Worm (Caenorhabditis elegans) whole organism, late embryonic: ENCODE data around the gene znf-593.

Source experiments
- C08G9.2 ChIP-seq: sonication (generic microtip); optimal IDR thresholded peaks from 2 replicates; lab custom pipeline; 2016; ENCODE audit warnings: mild to moderate bottlenecking, missing genetic modification characterization, moderate library complexity, missing compliant biosample characterization
- C38D4.7 ChIP-seq: fragments of 200-800 bp; sonication (Bioruptor generic); optimal IDR thresholded peaks from 2 replicates; lab custom pipeline; 2018; ENCODE audit warnings: mild to moderate bottlenecking, missing genetic modification characterization, moderate library complexity, missing compliant biosample characterization
- K02D7.2 ChIP-seq: sonication (generic microtip); optimal IDR thresholded peaks from 2 replicates; lab custom pipeline; 2017; ENCODE audit warnings: mild to moderate bottlenecking, missing genetic modification characterization, missing compliant biosample characterization
- T23F11.4 ChIP-seq: fragments of 200-800 bp; sonication (Bioruptor generic); optimal IDR thresholded peaks from 2 replicates; lab custom pipeline; 2018; ENCODE audit warnings: mild to moderate bottlenecking, missing genetic modification characterization, missing compliant biosample characterization
- Y22D7AL.16 ChIP-seq: sonication (generic microtip); optimal IDR thresholded peaks from 2 replicates; lab custom pipeline; 2016; ENCODE audit warnings: missing genetic modification characterization, missing compliant biosample characterization
- ama-1 ChIP-seq: fragments of 150-350 bp; optimal IDR thresholded peaks from 2 replicates; lab custom pipeline; 2014
- ceh-18 ChIP-seq: sonication (generic microtip); optimal IDR thresholded peaks from 2 replicates; lab custom pipeline; 2016; ENCODE audit warnings: missing genetic modification characterization, missing compliant biosample characterization
- ceh-19 ChIP-seq: fragments of 200-800 bp; sonication (Bioruptor generic); optimal IDR thresholded peaks from 2 replicates; lab custom pipeline; 2018; ENCODE audit warnings: mild to moderate bottlenecking, missing genetic modification characterization, missing compliant biosample characterization
- ceh-30 ChIP-seq: fragments of 150-350 bp; optimal IDR thresholded peaks from 2 replicates; lab custom pipeline; 2014; ENCODE audit warnings: missing biosample characterization, missing genetic modification characterization
- ceh-34 ChIP-seq: sonication (generic microtip); optimal IDR thresholded peaks from 2 replicates; lab custom pipeline; 2016; ENCODE audit warnings: mild to moderate bottlenecking, missing genetic modification characterization, missing compliant biosample characterization
- ceh-9 ChIP-seq: sonication (generic microtip); optimal IDR thresholded peaks from 2 replicates; lab custom pipeline; 2016; ENCODE audit warnings: mild to moderate bottlenecking, missing genetic modification characterization, inconsistent platforms, missing compliant biosample characterization
- dmd-4 ChIP-seq: sonication (generic microtip); optimal IDR thresholded peaks from 2 replicates; lab custom pipeline; 2016; ENCODE audit warnings: borderline replicate concordance, missing genetic modification characterization, missing compliant biosample characterization
- elt-2 ChIP-seq: sonication (generic microtip); optimal IDR thresholded peaks from 2 replicates; lab custom pipeline; 2016; ENCODE audit warnings: missing genetic modification reagents, missing genetic modification characterization, missing compliant biosample characterization
- ets-4 ChIP-seq: sonication (generic microtip); optimal IDR thresholded peaks from 2 replicates; lab custom pipeline; 2016; ENCODE audit warnings: missing genetic modification characterization, missing compliant biosample characterization
- eyg-1 ChIP-seq: sonication (generic microtip); optimal IDR thresholded peaks from 2 replicates; lab custom pipeline; 2016; ENCODE audit warnings: missing genotype, missing genetic modification characterization, missing compliant biosample characterization
- hlh-13 ChIP-seq: fragments of 200-800 bp; sonication (Bioruptor generic); optimal IDR thresholded peaks from 2 replicates; lab custom pipeline; 2018; ENCODE audit warnings: mild to moderate bottlenecking, missing genetic modification characterization, missing compliant biosample characterization
- hlh-15 ChIP-seq: sonication (generic microtip); optimal IDR thresholded peaks from 2 replicates; lab custom pipeline; 2016; ENCODE audit warnings: missing genetic modification characterization, missing compliant biosample characterization
- hlh-6 ChIP-seq: sonication (generic microtip); optimal IDR thresholded peaks from 2 replicates; lab custom pipeline; 2016; ENCODE audit warnings: missing genotype, missing genetic modification characterization, missing compliant biosample characterization
- hlh-8 ChIP-seq: sonication (generic microtip); optimal IDR thresholded peaks from 2 replicates; lab custom pipeline; 2016; ENCODE audit warnings: missing genotype, missing genetic modification characterization, missing compliant biosample characterization
- madf-2 ChIP-seq: sonication (generic microtip); optimal IDR thresholded peaks from 2 replicates; lab custom pipeline; 2017; ENCODE audit warnings: missing genetic modification characterization, missing compliant biosample characterization
- nfya-1 ChIP-seq: sonication (generic microtip); optimal IDR thresholded peaks from 2 replicates; lab custom pipeline; 2017; ENCODE audit warnings: missing genetic modification characterization, mild to moderate bottlenecking, missing compliant biosample characterization, antibody characterized with exemption, moderate library complexity
- nhr-11 ChIP-seq: fragments of 150-350 bp; optimal IDR thresholded peaks from 2 replicates; lab custom pipeline; 2014; ENCODE audit warnings: missing biosample characterization, missing genetic modification characterization
- nhr-232 ChIP-seq: sonication (generic microtip); optimal IDR thresholded peaks from 2 replicates; lab custom pipeline; 2016; ENCODE audit warnings: missing genetic modification characterization, missing compliant biosample characterization
- npax-4 ChIP-seq: sonication (generic microtip); optimal IDR thresholded peaks from 2 replicates; lab custom pipeline; 2016; ENCODE audit warnings: missing genetic modification characterization, missing compliant biosample characterization
- pat-9 ChIP-seq: fragments of 200-800 bp; sonication (Bioruptor generic); optimal IDR thresholded peaks from 2 replicates; lab custom pipeline; 2018; ENCODE audit warnings: mild to moderate bottlenecking, missing genetic modification characterization, moderate library complexity, missing compliant biosample characterization
- pax-1 ChIP-seq: fragments of 150-350 bp; optimal IDR thresholded peaks from 2 replicates; lab custom pipeline; 2014; ENCODE audit warnings: missing biosample characterization, missing genetic modification characterization
- pha-2 ChIP-seq: sonication (generic microtip); optimal IDR thresholded peaks from 2 replicates; lab custom pipeline; 2017; ENCODE audit warnings: mild to moderate bottlenecking, missing genetic modification characterization, missing compliant biosample characterization
- pros-1 ChIP-seq: fragments of 150-350 bp; optimal IDR thresholded peaks from 2 replicates; lab custom pipeline; 2014; ENCODE audit warnings: missing biosample characterization, missing genetic modification reagents, missing genetic modification characterization
- ref-2 ChIP-seq: sonication (generic microtip); optimal IDR thresholded peaks from 2 replicates; lab custom pipeline; 2016; ENCODE audit warnings: missing genetic modification characterization, missing compliant biosample characterization
- rnt-1 ChIP-seq: sonication (generic microtip); optimal IDR thresholded peaks from 2 replicates; lab custom pipeline; 2016; ENCODE audit warnings: missing genetic modification characterization, missing compliant biosample characterization
- syd-9 ChIP-seq: sonication (generic microtip); optimal IDR thresholded peaks from 2 replicates; lab custom pipeline; 2016; ENCODE audit warnings: mild to moderate bottlenecking, missing genetic modification characterization, moderate library complexity, missing compliant biosample characterization
- tbx-7 ChIP-seq: sonication (generic microtip); optimal IDR thresholded peaks from 2 replicates; lab custom pipeline; 2016; ENCODE audit warnings: missing genotype, missing genetic modification characterization, missing compliant biosample characterization
- unc-3 ChIP-seq, 2 experiments: fragments of 200-800 bp in 1 of 2; sonication (Bioruptor generic) in 1 of 2; sonication (generic microtip) in 1 of 2; conservative IDR thresholded peaks in 1 of 2; optimal IDR thresholded peaks in 1 of 2; 2 replicates each; pipeline versions ENCODE4 v1.3.6 to Lab custom; 2016 to 2022; ENCODE audit warnings: missing compliant biosample characterization in 2 of 2, missing genetic modification characterization in 2 of 2, missing genetic modification reagents in 1 of 2
- unc-55 ChIP-seq: sonication (generic microtip); optimal IDR thresholded peaks from 2 replicates; lab custom pipeline; 2017; ENCODE audit warnings: missing biosample characterization, missing genetic modification reagents, missing genetic modification characterization
- zip-5 ChIP-seq: sonication (generic microtip); optimal IDR thresholded peaks from 2 replicates; lab custom pipeline; 2016; ENCODE audit warnings: missing genetic modification characterization, missing compliant biosample characterization

znf-593 gene

DNA sequence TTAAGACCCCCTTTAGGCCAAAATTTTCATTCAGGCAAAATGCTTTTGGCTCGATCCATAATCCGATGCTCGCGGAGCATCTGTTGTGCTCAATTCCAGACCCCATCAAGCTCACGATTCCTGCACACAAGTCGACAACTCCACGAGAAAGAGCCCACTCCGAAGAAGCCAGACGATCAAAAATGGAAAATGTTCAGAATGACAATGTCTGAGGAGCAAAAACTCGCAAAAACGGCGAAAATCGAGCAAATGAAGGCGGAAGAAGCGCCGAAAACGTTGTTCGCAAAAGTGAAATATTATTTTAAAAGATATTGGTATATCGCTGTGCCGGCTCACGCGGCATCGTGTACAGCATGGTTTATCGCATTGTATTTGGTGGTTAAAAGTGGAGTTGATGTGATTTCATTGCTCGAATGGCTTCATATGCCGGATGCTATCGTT lies 3.2 kb upstream of the znf-593 start, which contains the start of gene Y56A3A.22:
TSS of gene Y56A3A.22 (plus strand) at position 35 of the 441 bp plus-strand sequence.
- TF ChIP-seq ceh-19 (GFP tag; lab: Kevin White, UChicago) (no peak), ama-1 (lab: Kevin White, UChicago) (peak; percentile 72), ceh-18 (no peak), hlh-6 (tag; lab: Kevin White, UChicago) (no peak), pat-9 (tag; lab: Kevin White, UChicago) (no peak), npax-4 (no peak), eyg-1 (tag; lab: Kevin White, UChicago) (no peak)

DNA sequence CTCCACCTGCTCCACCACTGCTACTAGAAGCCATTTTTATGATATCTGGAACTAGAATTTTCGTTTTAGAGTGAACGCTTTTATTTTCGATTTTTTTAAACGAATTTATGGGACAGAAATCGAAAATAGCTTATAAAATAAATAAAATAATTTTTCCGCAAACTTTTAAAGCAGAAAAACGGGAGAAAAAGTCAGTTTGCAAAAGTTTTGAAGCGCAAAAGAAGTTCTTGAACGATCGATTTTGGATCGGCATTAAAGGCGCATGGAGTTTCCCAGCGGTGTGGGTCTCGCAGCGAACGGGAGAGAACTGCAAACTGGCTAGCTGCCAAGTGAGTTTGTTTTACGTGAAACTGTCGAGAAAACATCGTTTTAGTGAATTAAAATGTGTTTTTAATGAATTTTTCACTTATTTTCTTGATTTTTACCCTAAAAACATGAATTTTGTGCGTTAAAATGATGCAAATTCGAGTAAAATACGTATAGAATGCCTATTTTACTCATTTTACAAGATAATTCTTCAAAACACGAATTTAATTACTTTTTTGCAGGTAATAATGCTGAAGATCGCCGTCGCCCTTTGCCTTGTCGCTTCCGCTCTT lies 1.8 kb upstream of the znf-593 start, which contains the start of the genes ccf-1 and trap-4:
TSS of gene ccf-1 (minus strand) at position 51 of the 599 bp plus-strand sequence.
TSS of gene trap-4 (plus strand) at position 549 of the 599 bp plus-strand sequence.
- no peak for TF ChIP-seq syd-9 (tag; lab: Kevin White, UChicago)
- peak; percentile 24 for TF ChIP-seq ceh-30 (tag; lab: Kevin White, UChicago)
- no peak for TF ChIP-seq pros-1 (tag; lab: Kevin White, UChicago)
- no peak for TF ChIP-seq madf-2
- TF ChIP-seq hlh-15 = no peak
- TF ChIP-seq unc-55 (GFP tag; lab: Kevin White, UChicago) = peak; percentile 12
- TF ChIP-seq elt-2 = peak; percentile 12
- no peak for TF ChIP-seq ets-4 (tag; lab: Kevin White, UChicago)
- TF ChIP-seq ceh-34 (tag; lab: Kevin White, UChicago) = no peak
- no peak for TF ChIP-seq T23F11.4 (GFP tag; lab: Kevin White, UChicago)
- no peak for TF ChIP-seq ceh-9 (tag; lab: Kevin White, UChicago)
- no peak for TF ChIP-seq rnt-1
- peak; percentile 36 for TF ChIP-seq nfya-1 (tag; lab: Kevin White, UChicago)
- no peak for TF ChIP-seq pat-9 (tag; lab: Kevin White, UChicago)
- no peak for TF ChIP-seq C08G9.2 (tag; lab: Kevin White, UChicago)
- TF ChIP-seq pax-1 (tag; lab: Kevin White, UChicago) = no peak
- TF ChIP-seq ceh-18 = no peak
- TF ChIP-seq zip-5 (tag; lab: Kevin White, UChicago) = no peak

DNA sequence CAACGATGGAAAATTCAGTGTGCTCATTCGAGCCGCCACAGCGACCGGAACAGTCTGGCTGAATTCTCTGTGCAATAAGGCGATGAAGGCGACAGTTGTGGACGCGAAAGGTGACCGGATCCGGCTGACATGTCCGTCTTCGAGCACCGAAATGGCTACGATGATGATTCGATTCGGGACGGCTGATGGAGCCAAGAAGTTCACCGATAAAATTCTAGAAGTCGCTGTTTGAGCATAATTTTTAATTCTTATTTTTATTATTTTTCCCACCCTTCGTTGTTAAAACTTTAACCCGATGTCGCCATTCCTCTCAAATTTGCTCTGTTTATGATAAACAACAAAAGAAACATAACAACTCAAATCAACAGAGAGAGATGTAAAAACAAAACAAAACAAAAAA lies 994 bp downstream of the znf-593 start:
- TF ChIP-seq madf-2 (no peak), dmd-4 (tag; lab: Kevin White, UChicago) (no peak), C38D4.7 (GFP tag; lab: Kevin White, UChicago) (no peak), ref-2 (tag; lab: Kevin White, UChicago) (no peak), rnt-1 (no peak), Y22D7AL.16 (no peak)
- TF ChIP-seq, all 69 proteins: peak for 0

DNA sequence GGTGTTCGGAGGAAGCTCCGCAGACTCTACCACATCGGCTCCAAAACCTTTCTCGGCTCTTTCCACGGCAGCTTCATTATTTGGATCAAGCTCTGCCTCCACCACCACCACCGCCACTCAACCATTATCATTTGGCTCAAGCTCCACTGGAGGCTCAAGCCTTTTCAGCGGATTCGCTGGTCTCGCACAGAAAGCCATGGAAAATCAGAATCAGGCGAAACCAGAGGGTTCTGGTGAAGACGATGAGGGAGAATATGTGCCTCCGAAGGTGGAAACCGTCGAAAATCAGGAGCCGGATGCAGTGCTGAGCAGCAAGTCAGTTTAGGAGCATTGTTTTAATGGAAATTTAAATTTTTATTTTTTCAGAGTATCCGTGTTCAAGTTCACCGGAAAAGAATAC lies 1.4 kb downstream of the znf-593 start:
- TF ChIP-seq tbx-7 (tag; lab: Kevin White, UChicago) = no peak
- no peak for TF ChIP-seq npax-4
- no peak for TF ChIP-seq syd-9 (tag; lab: Kevin White, UChicago)
- no peak for TF ChIP-seq C38D4.7 (GFP tag; lab: Kevin White, UChicago)
- peak; percentile 14 for TF ChIP-seq hlh-6 (tag; lab: Kevin White, UChicago)

- TF ChIP-seq eyg-1 (tag; lab: Kevin White, UChicago) (no peak), pros-1 (tag; lab: Kevin White, UChicago) (no peak), unc-3 (GFP tag; conservative IDR thresholded peaks at IDR 0.05; lab: Robert Waterston, UW) (no peak), unc-3 (tag; optimal IDR thresholded peaks at IDR 0.05; lab: Kevin White, UChicago) (no peak), K02D7.2 (tag; lab: Kevin White, UChicago) (no peak), hlh-13 (GFP tag; lab: Kevin White, UChicago) (no peak), nhr-232 (tag; lab: Kevin White, UChicago) (no peak), nfya-1 (tag; lab: Kevin White, UChicago) (no peak), hlh-8 (no peak), pax-1 (tag; lab: Kevin White, UChicago) (no peak), nhr-11 (tag; lab: Kevin White, UChicago) (no peak), pha-2 (tag; lab: Kevin White, UChicago) (no peak)
Measured at ce11 chrIII:11916260-11916659, 2.3 kb downstream of the znf-593 start.
